Fruit fly (Drosophila melanogaster): ENCODE data around the gene PNUTS.

The PNUTS gene

dm6 chr2L:898316-898715 lies 28.1 kb downstream of the PNUTS start, which contains the start of gene Lsp1beta:
TSS of gene Lsp1beta (plus strand) at chr2L:898500.
- TF ChIP-seq usp (GFP tag; optimal IDR thresholded peaks at IDR 0.05): no peak
- no peak for TF ChIP-seq Dll (optimal IDR thresholded peaks at IDR 0.05)
- TF ChIP-seq psq (optimal IDR thresholded peaks at IDR 0.05): no peak
- no peak for TF ChIP-seq CG8478 (optimal IDR thresholded peaks at IDR 0.05)
- no peak for TF ChIP-seq pan (optimal IDR thresholded peaks at IDR 0.05)
- no peak for TF ChIP-seq EcR (GFP tag; optimal IDR thresholded peaks at IDR 0.05)

dm6 chr2L:903748-904147 lies 33.5 kb downstream of the PNUTS start:
- no peak for TF ChIP-seq Dll (optimal IDR thresholded peaks at IDR 0.05)
- TF ChIP-seq EcR (GFP tag; optimal IDR thresholded peaks at IDR 0.05): no peak
- TF ChIP-seq CG8478 (optimal IDR thresholded peaks at IDR 0.05): no peak
- TF ChIP-seq usp (GFP tag; optimal IDR thresholded peaks at IDR 0.05): no peak
- TF ChIP-seq psq (optimal IDR thresholded peaks at IDR 0.05): no peak
- TF ChIP-seq pan (optimal IDR thresholded peaks at IDR 0.05): no peak

- TF ChIP-seq usp (GFP tag; optimal IDR thresholded peaks at IDR 0.05) (no peak), psq (optimal IDR thresholded peaks at IDR 0.05) (no peak), Dll (optimal IDR thresholded peaks at IDR 0.05) (no peak)
These were observed 43.7 kb downstream of the PNUTS start, which contains the start of gene GluRIIC for dm6 chr2L:913850-914391. TSS of gene GluRIIC (plus strand) at chr2L:914086.

DNA sequence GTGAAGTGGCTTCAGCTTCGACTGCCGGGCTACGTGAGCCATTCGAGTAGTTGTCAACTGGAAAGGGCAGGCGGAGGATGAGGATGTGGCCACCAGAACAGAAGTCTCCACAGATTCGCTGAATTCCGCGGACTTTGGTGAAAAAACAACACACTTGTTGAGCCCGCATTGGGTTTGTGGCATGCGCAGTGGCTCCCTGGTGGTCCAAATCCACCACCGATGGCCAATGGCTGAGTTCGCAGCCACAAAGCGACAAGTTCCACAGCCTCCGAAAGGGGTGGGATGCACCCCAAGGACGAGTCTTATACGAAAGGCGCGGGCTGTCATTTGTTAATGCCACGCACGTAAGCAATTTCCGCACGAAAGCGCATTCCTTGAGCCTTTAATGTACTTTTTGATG lies 48.5 kb downstream of the PNUTS start:
- TF ChIP-seq Dll (optimal IDR thresholded peaks at IDR 0.05): no peak
- no peak for TF ChIP-seq psq (optimal IDR thresholded peaks at IDR 0.05)
- TF ChIP-seq EcR (GFP tag; optimal IDR thresholded peaks at IDR 0.05): no peak
- TF ChIP-seq CG8478 (optimal IDR thresholded peaks at IDR 0.05): no peak
- no peak for TF ChIP-seq pan (optimal IDR thresholded peaks at IDR 0.05)
- TF ChIP-seq usp (GFP tag; optimal IDR thresholded peaks at IDR 0.05): no peak

DNA sequence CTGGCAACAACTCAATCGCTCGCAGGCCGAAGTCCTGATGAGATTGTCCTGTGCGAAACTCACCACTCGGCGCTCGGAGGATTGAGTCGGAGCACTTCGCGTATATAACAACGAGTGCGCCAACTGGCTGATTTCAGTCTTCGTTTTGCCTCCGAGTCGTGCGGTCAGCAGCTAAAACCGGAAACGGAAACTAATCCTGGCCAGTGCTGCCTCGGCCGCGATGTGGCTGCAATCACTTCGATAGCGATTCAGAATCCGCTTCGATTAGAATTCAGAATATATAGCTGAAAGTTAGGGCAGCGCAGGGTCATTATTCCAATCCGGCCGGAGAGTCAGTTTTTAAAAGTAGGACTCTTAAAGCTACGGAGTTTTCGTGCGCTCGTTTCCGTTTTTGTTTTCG lies 52.4 kb downstream of the PNUTS start, which contains the start of gene Tmtc2:
Gene Tmtc2, plus strand, starts transcription at position 134 of the 400 bp plus-strand sequence.
- TF ChIP-seq usp (GFP tag; optimal IDR thresholded peaks at IDR 0.05): no peak
- TF ChIP-seq psq (optimal IDR thresholded peaks at IDR 0.05): no peak
- no peak for TF ChIP-seq CG8478 (optimal IDR thresholded peaks at IDR 0.05)
- no peak for TF ChIP-seq Dll (optimal IDR thresholded peaks at IDR 0.05)
- no peak for TF ChIP-seq EcR (GFP tag; optimal IDR thresholded peaks at IDR 0.05)
- TF ChIP-seq pan (optimal IDR thresholded peaks at IDR 0.05): no peak

Data from whole organism.